Worm (Caenorhabditis elegans): Measurements from ENCODE around the gene cki-2.

ce11 chrII:7808950-7809349 lies 7.3 kb upstream of the cki-2 start:
- no peak for TF ChIP-seq lin-39 (tag; optimal IDR thresholded peaks at IDR 0.05)
- TF ChIP-seq elt-1 (tag; optimal IDR thresholded peaks at IDR 0.05), result no peak
- no peak for TF ChIP-seq unc-62 (GFP tag; optimal IDR thresholded peaks at IDR 0.05)
- TF ChIP-seq snpc-4 (tag; optimal IDR thresholded peaks at IDR 0.05), result no peak
- no peak for TF ChIP-seq aly-2 (tag; optimal IDR thresholded peaks at IDR 0.05)
- TF ChIP-seq unc-39 (tag; optimal IDR thresholded peaks at IDR 0.05), result no peak
- TF ChIP-seq ztf-11 (tag; optimal IDR thresholded peaks at IDR 0.05), result no peak
- no peak for TF ChIP-seq ztf-4 (tag; optimal IDR thresholded peaks at IDR 0.05)
- TF ChIP-seq nhr-6 (tag; optimal IDR thresholded peaks at IDR 0.05), result no peak
- TF ChIP-seq blmp-1 (tag; optimal IDR thresholded peaks at IDR 0.05; ENCODE audit: insufficient read depth), result no peak
